Fruit fly (Drosophila melanogaster) whole organism, embryonic: Measurements from ENCODE around the gene CG14327.

Experiments
- CG1233 ChIP-seq: fragments of 200-800 bp; sonication (Bioruptor generic); optimal IDR thresholded peaks from 4 replicates; lab custom pipeline; 2018; ENCODE audit warnings: missing biosample characterization, mild to moderate bottlenecking, missing genetic modification characterization
- CG2202 ChIP-seq: fragments of 200-800 bp; sonication (Bioruptor generic); optimal IDR thresholded peaks from 2 replicates; lab custom pipeline; 2018; ENCODE audit warnings: missing biosample characterization, mild to moderate bottlenecking, missing genetic modification characterization
- CG31441 ChIP-seq: fragments of 200-800 bp; sonication (Bioruptor generic); IDR thresholded peaks from 2 replicates; pipeline ENCODE4 v1.3.6; 2022; ENCODE audit warnings: missing biosample characterization, missing genetic modification characterization
- CG4328 ChIP-seq: fragments of 200-800 bp; sonication (Bioruptor generic); optimal IDR thresholded peaks from 3 replicates; lab custom pipeline; 2017; ENCODE audit warnings: missing biosample characterization, missing genetic modification reagents, missing genetic modification characterization
- CG43689 ChIP-seq: fragments of 200-800 bp; sonication (Bioruptor generic); IDR thresholded peaks from 2 replicates; pipeline ENCODE4 v1.3.6; 2022; ENCODE audit warnings: missing biosample characterization, missing genetic modification characterization
- CG5180 ChIP-seq: fragments of 200-800 bp; sonication (Bioruptor generic); optimal IDR thresholded peaks from 3 replicates; lab custom pipeline; 2017; ENCODE audit warnings: missing biosample characterization, missing genetic modification characterization, mild to moderate bottlenecking, moderate library complexity, missing genetic modification reagents
- Deaf1 ChIP-seq: fragments of 200-800 bp; optimal IDR thresholded peaks from 3 replicates; lab custom pipeline; 2019; ENCODE audit warnings: missing biosample characterization, mild to moderate bottlenecking, missing genetic modification characterization, moderate library complexity
- Nf-YB ChIP-seq: fragments of 200-800 bp; sonication (Bioruptor generic); optimal IDR thresholded peaks from 3 replicates; lab custom pipeline; 2019; ENCODE audit warnings: missing biosample characterization, mild to moderate bottlenecking, missing genetic modification characterization, moderate library complexity
- Sry-β ChIP-seq: fragments of 200-800 bp; sonication (Bioruptor generic); optimal IDR thresholded peaks from 2 replicates; lab custom pipeline; 2018; ENCODE audit warnings: missing biosample characterization, mild to moderate bottlenecking, missing genetic modification characterization, moderate library complexity
- YL-1 ChIP-seq: fragments of 200-800 bp; sonication (Bioruptor generic); optimal IDR thresholded peaks from 3 replicates; lab custom pipeline; 2017; ENCODE audit warnings: missing biosample characterization, mild to moderate bottlenecking, missing genetic modification characterization
- insv ChIP-seq, 2 experiments: fragments of 200-800 bp; sonication (Bioruptor generic); optimal IDR thresholded peaks; 3 replicates each; lab custom pipeline; 2016 to 2018; ENCODE audit warnings: missing biosample characterization in 2 of 2, missing genetic modification characterization in 2 of 2
- pho ChIP-seq: fragments of 200-800 bp; sonication (Bioruptor generic); optimal IDR thresholded peaks from 2 replicates; lab custom pipeline; 2016; ENCODE audit warnings: missing biosample characterization, missing genetic modification characterization
- tgo ChIP-seq: fragments of 200-800 bp; sonication (Bioruptor generic); IDR thresholded peaks from 3 replicates; pipeline ENCODE4 v1.3.6; 2022; ENCODE audit warnings: missing biosample characterization, missing genetic modification characterization

- TF ChIP-seq CG31441 (GFP tag; lab: Robert Waterston, UW) (no peak), YL-1 (GFP tag; lab: Kevin White, UChicago) (no peak), Deaf1 (tag; lab: Kevin White, UChicago) (no peak), CG1233 (GFP tag; lab: Kevin White, UChicago) (no peak), Nf-YB (GFP tag; lab: Kevin White, UChicago) (no peak), Sry-β (GFP tag; lab: Kevin White, UChicago) (no peak), CG43689 (GFP tag; lab: Robert Waterston, UW) (no peak), pho (GFP tag; lab: Kevin White, UChicago) (no peak), CG5180 (GFP tag; lab: Kevin White, UChicago) (no peak), tgo (GFP tag; lab: Robert Waterston, UW) (no peak), CG4328 (GFP tag; lab: Kevin White, UChicago) (no peak), CG2202 (tag; lab: Kevin White, UChicago) (no peak), insv (GFP tag; optimal IDR thresholded peaks at IDR 0.05; lab: Kevin White, UChicago) (peak in 1 of 2 experiments; percentile 10)
These were observed 1.6 kb downstream of the CG14327 start for dm6 chr3R:17615076-17615475.
